Worm (Caenorhabditis elegans): ENCODE results near the gene zig-2.

DNA sequence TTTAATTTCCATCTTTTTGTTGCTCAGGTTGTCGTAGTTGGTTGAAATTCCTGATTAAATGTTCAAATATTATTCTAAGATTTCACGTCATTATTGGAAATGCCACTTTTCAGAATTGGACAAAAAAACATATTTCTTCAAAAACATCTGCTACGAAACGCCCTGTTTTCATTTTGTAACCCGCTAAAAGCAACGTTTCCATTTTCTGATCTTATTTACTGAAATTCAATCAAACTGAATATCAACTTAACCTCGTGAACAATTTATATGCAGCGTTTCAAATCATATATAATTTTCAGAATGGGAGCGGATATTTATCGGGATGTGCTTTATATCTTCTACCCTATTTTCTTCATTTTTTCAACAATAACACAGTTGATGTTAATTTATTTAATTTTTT lies 17.8 kb downstream of the zig-2 start, which contains the start of gene srd-40:
- TF ChIP-seq T22C8.4 (GFP tag; IDR thresholded peaks at IDR 0.05) (no peak), ref-1 (GFP tag; conservative IDR thresholded peaks at IDR 0.05) (no peak), cog-1 (tag; optimal IDR thresholded peaks at IDR 0.05) (no peak), ztf-29 (GFP tag; IDR thresholded peaks at IDR 0.05) (no peak), ztf-23 (GFP tag; IDR thresholded peaks at IDR 0.05) (no peak), tab-1 (GFP tag; IDR thresholded peaks at IDR 0.05) (no peak), klf-2 (GFP tag; conservative IDR thresholded peaks at IDR 0.05) (no peak)
